Worm (Caenorhabditis elegans) whole organism, L1 larva: ENCODE results near the gene suf-1.
A peak's percentile ranks its signal among the peaks of the same experiment; 100 is the strongest.

Experiments used
- C04F5.9 ChIP-seq: sonication (generic microtip); optimal IDR thresholded peaks from 2 replicates; lab custom pipeline; 2016; ENCODE audit warnings: missing genetic modification characterization, missing compliant biosample characterization
- F16B12.6 ChIP-seq: fragments of 150-350 bp; optimal IDR thresholded peaks from 2 replicates; lab custom pipeline; 2014; ENCODE audit warnings: missing biosample characterization, missing genetic modification characterization
- Y116A8C.19 ChIP-seq: sonication (generic microtip); optimal IDR thresholded peaks from 2 replicates; lab custom pipeline; 2016; ENCODE audit warnings: missing compliant biosample characterization, missing genetic modification characterization, borderline replicate concordance
- alr-1 ChIP-seq: fragments of 200-800 bp; sonication (Bioruptor generic); optimal IDR thresholded peaks from 2 replicates; lab custom pipeline; 2018; ENCODE audit warnings: borderline replicate concordance, mild to moderate bottlenecking, missing genetic modification characterization, missing compliant biosample characterization
- aly-2 ChIP-seq: fragments of 150-350 bp; optimal IDR thresholded peaks from 2 replicates; lab custom pipeline; 2014; ENCODE audit warnings: missing biosample characterization, missing genetic modification characterization
- ama-1 ChIP-seq: fragments of 150-350 bp; optimal IDR thresholded peaks from 2 replicates; lab custom pipeline; 2014
- blmp-1 ChIP-seq: fragments of 150-350 bp; optimal IDR thresholded peaks from 2 replicates; lab custom pipeline; 2014; ENCODE audit warnings: missing biosample characterization, missing genetic modification characterization
- dpl-1 ChIP-seq, 3 experiments: fragments of 150-350 bp in 2 of 3; sonication (generic microtip) in 1 of 3; optimal IDR thresholded peaks; 2 replicates each; lab custom pipeline; 2014 to 2017; ENCODE audit warnings: missing biosample characterization in 3 of 3, missing genetic modification characterization in 3 of 3, missing genetic modification reagents in 3 of 3
- efl-1 ChIP-seq, 4 experiments: fragments of 150-350 bp; optimal IDR thresholded peaks in 3 of 4; peaks in 1 of 4; 1 replicate in 1 of 4; 2 replicates in 3 of 4; lab custom pipeline; 2014; ENCODE audit warnings: missing biosample characterization in 2 of 4, missing genetic modification characterization in 2 of 4, missing genetic modification reagents in 2 of 4
- efl-3 ChIP-seq: fragments of 200-800 bp; sonication (Bioruptor generic); optimal IDR thresholded peaks from 2 replicates; lab custom pipeline; 2018; ENCODE audit warnings: mild to moderate bottlenecking, missing genetic modification characterization, missing compliant biosample characterization
- elt-2 ChIP-seq: sonication (generic microtip); optimal IDR thresholded peaks from 2 replicates; lab custom pipeline; 2016; ENCODE audit warnings: missing genetic modification characterization, mild to moderate bottlenecking, inconsistent platforms, missing compliant biosample characterization, missing genetic modification reagents
- fkh-4 ChIP-seq: sonication (generic microtip); optimal IDR thresholded peaks from 2 replicates; lab custom pipeline; 2016; ENCODE audit warnings: missing compliant biosample characterization, missing genetic modification characterization, borderline replicate concordance
- fos-1 ChIP-seq: fragments of 150-350 bp; optimal IDR thresholded peaks from 2 replicates; lab custom pipeline; 2014; ENCODE audit warnings: missing biosample characterization, missing genetic modification characterization
- hpl-2 ChIP-seq: fragments of 150-350 bp; optimal IDR thresholded peaks from 2 replicates; lab custom pipeline; 2014; ENCODE audit warnings: missing biosample characterization, missing genetic modification reagents, missing genetic modification characterization
- irx-1 ChIP-seq: sonication (generic microtip); optimal IDR thresholded peaks from 2 replicates; lab custom pipeline; 2016; ENCODE audit warnings: missing genetic modification characterization, missing compliant biosample characterization
- isw-1 ChIP-seq: fragments of 200-800 bp; sonication (Bioruptor generic); IDR thresholded peaks from 2 replicates; pipeline ENCODE4 v1.3.6; 2022; ENCODE audit warnings: missing genetic modification characterization, missing compliant biosample characterization
- lin-13 ChIP-seq: fragments of 150-350 bp; optimal IDR thresholded peaks from 2 replicates; lab custom pipeline; 2014; ENCODE audit warnings: missing biosample characterization, missing genetic modification reagents, missing genetic modification characterization
- lin-14 ChIP-seq: fragments of 200-800 bp; sonication (Bioruptor generic); optimal IDR thresholded peaks from 2 replicates; lab custom pipeline; 2018; ENCODE audit warnings: mild to moderate bottlenecking, missing genetic modification characterization, moderate library complexity, missing compliant biosample characterization
- lin-15B ChIP-seq: fragments of 150-350 bp; sonication (generic microtip); optimal IDR thresholded peaks from 3 replicates; lab custom pipeline; 2014; ENCODE audit warnings: missing biosample characterization, missing genetic modification characterization
- lin-35 ChIP-seq, 2 experiments: fragments of 150-350 bp; optimal IDR thresholded peaks; 2 replicates each; lab custom pipeline; 2014; ENCODE audit warnings: missing biosample characterization in 2 of 2, missing genetic modification characterization in 2 of 2, missing genetic modification reagents in 2 of 2
- lir-3 ChIP-seq: sonication (generic microtip); optimal IDR thresholded peaks from 2 replicates; lab custom pipeline; 2016; ENCODE audit warnings: mild to moderate bottlenecking, missing genetic modification characterization, moderate library complexity, missing compliant biosample characterization; ENCODE audit not compliant: poor library complexity
- lsy-2 ChIP-seq, 2 experiments: fragments of 150-350 bp; optimal IDR thresholded peaks; 2 replicates each; lab custom pipeline; 2014; ENCODE audit warnings: missing biosample characterization in 2 of 2, missing genetic modification characterization in 2 of 2
- mab-9 ChIP-seq: fragments of 200-800 bp; sonication (Bioruptor generic); IDR thresholded peaks from 2 replicates; pipeline ENCODE4 v1.3.6; 2022; ENCODE audit warnings: missing genetic modification reagents, missing genetic modification characterization, missing compliant biosample characterization
- mef-2 ChIP-seq: fragments of 150-350 bp; optimal IDR thresholded peaks from 2 replicates; lab custom pipeline; 2014; ENCODE audit warnings: missing biosample characterization, missing genetic modification characterization
- mep-1 ChIP-seq: fragments of 150-350 bp; optimal IDR thresholded peaks from 2 replicates; lab custom pipeline; 2014; ENCODE audit warnings: missing biosample characterization, missing genetic modification characterization
- nhr-11 ChIP-seq: fragments of 150-350 bp; optimal IDR thresholded peaks from 2 replicates; lab custom pipeline; 2014; ENCODE audit warnings: missing biosample characterization, missing genetic modification characterization
- nhr-19 ChIP-seq: fragments of 200-800 bp; sonication (Bioruptor generic); conservative IDR thresholded peaks from 2 replicates; pipeline ENCODE4 v1.3.6; 2022; ENCODE audit warnings: missing genetic modification characterization, missing compliant biosample characterization
- nhr-237 ChIP-seq: fragments of 150-350 bp; optimal IDR thresholded peaks from 2 replicates; lab custom pipeline; 2014; ENCODE audit warnings: missing biosample characterization, missing genetic modification characterization
- nhr-47 ChIP-seq: sonication (generic microtip); optimal IDR thresholded peaks from 2 replicates; lab custom pipeline; 2016; ENCODE audit warnings: mild to moderate bottlenecking, missing genetic modification characterization, moderate library complexity, missing compliant biosample characterization
- nhr-71 ChIP-seq: sonication (generic microtip); optimal IDR thresholded peaks from 2 replicates; lab custom pipeline; 2016; ENCODE audit warnings: mild to moderate bottlenecking, missing genetic modification characterization, moderate library complexity, missing compliant biosample characterization
- nhr-76 ChIP-seq: sonication (generic microtip); optimal IDR thresholded peaks from 2 replicates; lab custom pipeline; 2017; ENCODE audit warnings: missing biosample characterization, missing genetic modification characterization
- nhr-85 ChIP-seq: sonication (generic microtip); peaks from one replicate; lab custom pipeline; 2016; ENCODE audit warnings: missing genetic modification characterization, inconsistent platforms, missing compliant biosample characterization
- nhr-90 ChIP-seq: sonication (generic microtip); optimal IDR thresholded peaks from 2 replicates; lab custom pipeline; 2016; ENCODE audit warnings: mild to moderate bottlenecking, missing genetic modification characterization, missing compliant biosample characterization; ENCODE audit not compliant: poor library complexity
- pag-3 ChIP-seq: sonication (generic microtip); optimal IDR thresholded peaks from 2 replicates; lab custom pipeline; 2017; ENCODE audit warnings: missing genetic modification characterization, mild to moderate bottlenecking, missing compliant biosample characterization, antibody characterized with exemption, borderline replicate concordance; ENCODE audit not compliant: insufficient read depth
- pax-3 ChIP-seq: fragments of 200-800 bp; sonication (Bioruptor generic); optimal IDR thresholded peaks from 2 replicates; lab custom pipeline; 2018; ENCODE audit warnings: mild to moderate bottlenecking, missing genetic modification characterization, moderate library complexity, missing compliant biosample characterization
- pqm-1 ChIP-seq: sonication (generic microtip); optimal IDR thresholded peaks from 3 replicates; lab custom pipeline; 2017; ENCODE audit warnings: missing biosample characterization, missing genetic modification characterization
- skn-1 ChIP-seq: fragments of 150-350 bp; optimal IDR thresholded peaks from 2 replicates; lab custom pipeline; 2014; ENCODE audit warnings: missing biosample characterization, missing genetic modification characterization
- snpc-4 ChIP-seq: fragments of 150-350 bp; optimal IDR thresholded peaks from 2 replicates; lab custom pipeline; 2014; ENCODE audit warnings: missing biosample characterization, missing genetic modification characterization
- snu-23 ChIP-seq: sonication (generic microtip); optimal IDR thresholded peaks from 2 replicates; lab custom pipeline; 2016; ENCODE audit warnings: missing genetic modification characterization, missing compliant biosample characterization
- sup-37 ChIP-seq: fragments of 200-800 bp; sonication (Bioruptor generic); optimal IDR thresholded peaks from 2 replicates; lab custom pipeline; 2018; ENCODE audit warnings: mild to moderate bottlenecking, missing genetic modification characterization, missing compliant biosample characterization
- tbx-2 ChIP-seq: sonication (generic microtip); optimal IDR thresholded peaks from 2 replicates; lab custom pipeline; 2016; ENCODE audit warnings: missing genetic modification characterization, missing compliant biosample characterization
- tlp-1 ChIP-seq: fragments of 150-350 bp; optimal IDR thresholded peaks from 2 replicates; lab custom pipeline; 2014; ENCODE audit warnings: missing biosample characterization, missing genetic modification characterization
- unc-130 ChIP-seq: fragments of 150-350 bp; optimal IDR thresholded peaks from 2 replicates; lab custom pipeline; 2017; ENCODE audit warnings: missing biosample characterization, missing genetic modification characterization, inconsistent platforms
- unc-98 ChIP-seq: fragments of 200-800 bp; sonication (Bioruptor generic); IDR thresholded peaks from 2 replicates; pipeline ENCODE4 v1.3.6; 2022; ENCODE audit warnings: missing genetic modification characterization, missing compliant biosample characterization
- vab-15 ChIP-seq: sonication (generic microtip); optimal IDR thresholded peaks from 2 replicates; lab custom pipeline; 2017; ENCODE audit warnings: missing genotype, mild to moderate bottlenecking, missing genetic modification characterization, missing compliant biosample characterization
- xbp-1 ChIP-seq: sonication (generic microtip); optimal IDR thresholded peaks from 2 replicates; lab custom pipeline; 2016; ENCODE audit warnings: missing genetic modification characterization, missing compliant biosample characterization
- zip-4 ChIP-seq: fragments of 200-800 bp; sonication (Bioruptor generic); optimal IDR thresholded peaks from 2 replicates; lab custom pipeline; 2018; ENCODE audit warnings: mild to moderate bottlenecking, missing genetic modification characterization, moderate library complexity, missing compliant biosample characterization
- ztf-11 ChIP-seq, 2 experiments: sonication (generic microtip); optimal IDR thresholded peaks; 2 replicates each; lab custom pipeline; 2016 to 2017; ENCODE audit warnings: missing genetic modification characterization in 2 of 2, missing biosample characterization in 1 of 2, missing compliant biosample characterization in 1 of 2

The suf-1 gene

DNA sequence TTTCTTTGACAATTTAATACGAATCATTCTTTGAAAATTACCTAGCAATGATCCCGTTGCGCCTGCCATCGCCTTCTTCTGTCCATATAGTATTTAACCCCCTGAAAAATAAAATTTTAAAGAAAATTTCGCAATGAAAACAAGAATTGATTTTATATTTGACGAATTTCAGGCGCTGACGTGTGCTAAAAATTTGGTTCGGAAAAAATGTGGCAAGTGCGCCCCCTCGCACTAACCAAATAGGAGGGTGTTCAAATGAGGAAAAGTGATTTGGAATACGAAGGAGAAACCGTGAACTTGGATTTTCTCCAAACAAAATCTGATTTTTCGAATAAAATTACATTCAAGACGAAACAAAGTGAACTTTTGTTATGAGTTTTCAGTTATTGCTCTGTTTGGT, 37.6 kb upstream of the suf-1 start, which contains the start of gene stc-1:
TSS of gene stc-1 (minus strand) at position 101 of the 400 bp plus-strand sequence.
- TF ChIP-seq sup-37 (GFP tag; lab: Kevin White, UChicago) (no peak), ama-1 (peak; percentile 23), alr-1 (no peak), dpl-1 (GFP tag; optimal IDR thresholded peaks at IDR 0.05; lab: Kevin White, UChicago) (peak; percentile 65 to 86 (median 79)), unc-130 (tag; lab: Kevin White, UChicago) (no peak), nhr-71 (tag; lab: Kevin White, UChicago) (peak; percentile 29), snpc-4 (tag; lab: Kevin White, UChicago) (no peak), lin-35 (GFP tag; optimal IDR thresholded peaks at IDR 0.05; lab: Kevin White, UChicago) (peak; percentile 67 to 94), lsy-2 (tag; optimal IDR thresholded peaks at IDR 0.05; lab: Kevin White, UChicago) (peak; percentile 6 to 69), nhr-85 (tag; lab: Kevin White, UChicago) (peak; percentile 35), F16B12.6 (tag; lab: Kevin White, UChicago) (peak; percentile 26), tlp-1 (no peak), skn-1 (tag; lab: Kevin White, UChicago) (peak; percentile 30), efl-1 (optimal IDR thresholded peaks at IDR 0.05; lab: Kevin White, UChicago) (peak in 1 of 2 experiments; percentile 82), efl-1 (GFP tag; optimal IDR thresholded peaks at IDR 0.05 in 1 of 2; lab: Kevin White, UChicago) (peak; percentile 86 to 98), blmp-1 (tag; lab: Kevin White, UChicago) (peak; percentile 34), irx-1 (tag; lab: Kevin White, UChicago) (no peak), zip-4 (GFP tag; lab: Kevin White, UChicago) (no peak), nhr-237 (no peak), lin-13 (GFP tag; lab: Kevin White, UChicago) (peak; percentile 27), elt-2 (tag; lab: Kevin White, UChicago) (peak; percentile 30), lin-14 (GFP tag; lab: Kevin White, UChicago) (no peak), lin-15B (no peak), isw-1 (GFP tag; lab: Robert Waterston, UW) (no peak), ztf-11 (tag; optimal IDR thresholded peaks at IDR 0.05; lab: Kevin White, UChicago) (no peak), snu-23 (GFP tag; lab: Kevin White, UChicago) (peak; percentile 18), fos-1 (tag; lab: Kevin White, UChicago) (no peak), mef-2 (tag; lab: Kevin White, UChicago) (no peak), nhr-90 (tag; lab: Kevin White, UChicago) (peak; percentile 7), efl-3 (GFP tag; lab: Kevin White, UChicago) (no peak), tbx-2 (no peak), xbp-1 (tag; lab: Kevin White, UChicago) (peak; percentile 78)
- TF ChIP-seq, all 84 proteins: peak for 15

DNA sequence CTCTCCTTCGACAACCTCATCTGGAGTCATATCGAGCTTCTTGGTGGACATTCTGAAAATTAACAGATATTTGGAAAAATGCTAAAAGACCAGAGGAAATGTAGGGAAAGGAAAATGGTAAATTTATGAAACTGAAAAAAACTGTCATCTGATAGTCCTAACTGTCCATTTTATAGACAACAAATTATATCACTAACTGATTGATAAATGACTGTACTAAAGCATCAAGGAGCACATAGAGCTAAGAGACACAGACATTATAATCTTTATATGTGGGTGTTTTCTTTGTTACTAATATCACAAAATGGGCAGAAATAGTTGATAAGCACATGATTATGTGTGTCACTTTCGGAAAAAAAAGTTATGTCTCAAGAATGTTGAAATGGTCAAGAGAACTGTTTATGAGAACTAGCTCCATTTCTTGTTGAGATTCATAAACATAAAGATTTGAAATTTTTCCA, 36.8 kb upstream of the suf-1 start, which contains the start of gene F54C9.3:
TSS of gene F54C9.3 (minus strand) at position 51 of the 461 bp plus-strand sequence.
- TF ChIP-seq C04F5.9 (no peak), lsy-2 (tag; optimal IDR thresholded peaks at IDR 0.05; lab: Kevin White, UChicago) (peak in 1 of 2 experiments; percentile 13), unc-98 (GFP tag; lab: Robert Waterston, UW) (no peak), tlp-1 (peak; percentile 16), aly-2 (tag; lab: Kevin White, UChicago) (no peak), pax-3 (tag; lab: Kevin White, UChicago) (no peak), elt-2 (tag; lab: Kevin White, UChicago) (peak; percentile 85), mab-9 (GFP tag; lab: Robert Waterston, UW) (no peak), dpl-1 (GFP tag; optimal IDR thresholded peaks at IDR 0.05; lab: Kevin White, UChicago) (peak in 1 of 3 experiments; percentile 27), efl-1 (optimal IDR thresholded peaks at IDR 0.05; lab: Kevin White, UChicago) (no peak), efl-1 (GFP tag; optimal IDR thresholded peaks at IDR 0.05 in 1 of 2; lab: Kevin White, UChicago) (peak in 1 of 2 experiments; percentile 92), lir-3 (tag; lab: Kevin White, UChicago) (no peak), nhr-47 (tag; lab: Kevin White, UChicago) (no peak), tbx-2 (no peak), zip-4 (GFP tag; lab: Kevin White, UChicago) (no peak), isw-1 (GFP tag; lab: Robert Waterston, UW) (no peak), alr-1 (no peak), nhr-19 (GFP tag; lab: Robert Waterston, UW) (no peak), pag-3 (tag; lab: Kevin White, UChicago) (no peak), nhr-11 (tag; lab: Kevin White, UChicago) (no peak), hpl-2 (GFP tag; lab: Kevin White, UChicago) (no peak), fkh-4 (tag; lab: Kevin White, UChicago) (no peak), irx-1 (tag; lab: Kevin White, UChicago) (no peak), unc-130 (tag; lab: Kevin White, UChicago) (no peak), snpc-4 (tag; lab: Kevin White, UChicago) (no peak), lin-35 (GFP tag; optimal IDR thresholded peaks at IDR 0.05; lab: Kevin White, UChicago) (peak in 1 of 2 experiments; percentile 54), pqm-1 (tag; lab: Kevin White, UChicago) (peak; percentile 57), ama-1 (peak; percentile 1), nhr-76 (tag; lab: Kevin White, UChicago) (no peak), mep-1 (tag; lab: Kevin White, UChicago) (no peak), Y116A8C.19 (no peak), vab-15 (tag; lab: Kevin White, UChicago) (no peak)
